Worm (Caenorhabditis elegans) whole organism, L1 larva: ENCODE measurements around the gene lec-12.

Experiments
- C34B4.2 ChIP-seq: sonication (generic microtip); optimal IDR thresholded peaks from 2 replicates; lab custom pipeline; 2017; ENCODE audit warnings: mild to moderate bottlenecking, missing genetic modification characterization, missing compliant biosample characterization
- F16B12.6 ChIP-seq: fragments of 150-350 bp; optimal IDR thresholded peaks from 2 replicates; lab custom pipeline; 2014; ENCODE audit warnings: missing biosample characterization, missing genetic modification characterization
- aha-1 ChIP-seq: fragments of 150-350 bp; optimal IDR thresholded peaks from 2 replicates; lab custom pipeline; 2014; ENCODE audit warnings: missing biosample characterization, missing genetic modification characterization
- ceh-82 ChIP-seq, 3 experiments: fragments of 150-350 bp in 1 of 3; sonication (generic microtip) in 2 of 3; optimal IDR thresholded peaks; 2 replicates each; lab custom pipeline; 2014 to 2017; ENCODE audit warnings: missing biosample characterization in 3 of 3, missing genetic modification characterization in 3 of 3
- dpl-1 ChIP-seq, 3 experiments: fragments of 150-350 bp in 2 of 3; sonication (generic microtip) in 1 of 3; optimal IDR thresholded peaks; 2 replicates each; lab custom pipeline; 2014 to 2017; ENCODE audit warnings: missing biosample characterization in 3 of 3, missing genetic modification characterization in 3 of 3, missing genetic modification reagents in 3 of 3
- dsc-1 ChIP-seq: sonication (generic microtip); optimal IDR thresholded peaks from 2 replicates; lab custom pipeline; 2016; ENCODE audit warnings: mild to moderate bottlenecking, missing genetic modification characterization, missing compliant biosample characterization
- efl-1 ChIP-seq, 4 experiments: fragments of 150-350 bp; optimal IDR thresholded peaks in 3 of 4; peaks in 1 of 4; 1 replicate in 1 of 4; 2 replicates in 3 of 4; lab custom pipeline; 2014; ENCODE audit warnings: missing biosample characterization in 2 of 4, missing genetic modification characterization in 2 of 4, missing genetic modification reagents in 2 of 4
- efl-3 ChIP-seq: fragments of 200-800 bp; sonication (Bioruptor generic); optimal IDR thresholded peaks from 2 replicates; lab custom pipeline; 2018; ENCODE audit warnings: mild to moderate bottlenecking, missing genetic modification characterization, missing compliant biosample characterization
- ets-5 ChIP-seq: fragments of 200-800 bp; sonication (Bioruptor generic); IDR thresholded peaks from 2 replicates; pipeline ENCODE4 v1.3.6; 2022; ENCODE audit warnings: missing genetic modification characterization, missing compliant biosample characterization
- fkh-10 ChIP-seq: sonication (generic microtip); optimal IDR thresholded peaks from 2 replicates; lab custom pipeline; 2017; ENCODE audit warnings: missing biosample characterization, missing genetic modification reagents, missing genetic modification characterization
- fkh-8 ChIP-seq: sonication (generic microtip); optimal IDR thresholded peaks from 2 replicates; lab custom pipeline; 2016; ENCODE audit warnings: mild to moderate bottlenecking, missing genetic modification characterization, missing compliant biosample characterization
- hlh-17 ChIP-seq: fragments of 200-800 bp; sonication (Bioruptor generic); optimal IDR thresholded peaks from 2 replicates; lab custom pipeline; 2018; ENCODE audit warnings: missing genetic modification characterization, mild to moderate bottlenecking, missing compliant biosample characterization, moderate library complexity, borderline replicate concordance
- irx-1 ChIP-seq: sonication (generic microtip); optimal IDR thresholded peaks from 2 replicates; lab custom pipeline; 2016; ENCODE audit warnings: missing genetic modification characterization, missing compliant biosample characterization
- lin-14 ChIP-seq: fragments of 200-800 bp; sonication (Bioruptor generic); optimal IDR thresholded peaks from 2 replicates; lab custom pipeline; 2018; ENCODE audit warnings: mild to moderate bottlenecking, missing genetic modification characterization, moderate library complexity, missing compliant biosample characterization
- lin-35 ChIP-seq, 2 experiments: fragments of 150-350 bp; optimal IDR thresholded peaks; 2 replicates each; lab custom pipeline; 2014; ENCODE audit warnings: missing biosample characterization in 2 of 2, missing genetic modification characterization in 2 of 2, missing genetic modification reagents in 2 of 2
- lsy-2 ChIP-seq, 2 experiments: fragments of 150-350 bp; optimal IDR thresholded peaks; 2 replicates each; lab custom pipeline; 2014; ENCODE audit warnings: missing biosample characterization in 2 of 2, missing genetic modification characterization in 2 of 2
- mdl-1 ChIP-seq, 2 experiments: fragments of 150-350 bp; optimal IDR thresholded peaks; 2 replicates each; lab custom pipeline; 2014 to 2017; ENCODE audit warnings: missing biosample characterization in 2 of 2, missing genetic modification characterization in 2 of 2, inconsistent platforms in 1 of 2
- mep-1 ChIP-seq: fragments of 150-350 bp; optimal IDR thresholded peaks from 2 replicates; lab custom pipeline; 2014; ENCODE audit warnings: missing biosample characterization, missing genetic modification characterization
- nhr-19 ChIP-seq: fragments of 200-800 bp; sonication (Bioruptor generic); conservative IDR thresholded peaks from 2 replicates; pipeline ENCODE4 v1.3.6; 2022; ENCODE audit warnings: missing genetic modification characterization, missing compliant biosample characterization
- nhr-20 ChIP-seq: sonication (generic microtip); optimal IDR thresholded peaks from 2 replicates; lab custom pipeline; 2016; ENCODE audit warnings: mild to moderate bottlenecking, missing genetic modification characterization, missing compliant biosample characterization
- nhr-237 ChIP-seq: fragments of 150-350 bp; optimal IDR thresholded peaks from 2 replicates; lab custom pipeline; 2014; ENCODE audit warnings: missing biosample characterization, missing genetic modification characterization
- nhr-47 ChIP-seq: sonication (generic microtip); optimal IDR thresholded peaks from 2 replicates; lab custom pipeline; 2016; ENCODE audit warnings: mild to moderate bottlenecking, missing genetic modification characterization, moderate library complexity, missing compliant biosample characterization
- nhr-71 ChIP-seq: sonication (generic microtip); optimal IDR thresholded peaks from 2 replicates; lab custom pipeline; 2016; ENCODE audit warnings: mild to moderate bottlenecking, missing genetic modification characterization, moderate library complexity, missing compliant biosample characterization
- nhr-76 ChIP-seq: sonication (generic microtip); optimal IDR thresholded peaks from 2 replicates; lab custom pipeline; 2017; ENCODE audit warnings: missing biosample characterization, missing genetic modification characterization
- nhr-84 ChIP-seq: sonication (generic microtip); optimal IDR thresholded peaks from 2 replicates; lab custom pipeline; 2017; ENCODE audit warnings: missing biosample characterization, missing genetic modification characterization
- nhr-85 ChIP-seq: sonication (generic microtip); peaks from one replicate; lab custom pipeline; 2016; ENCODE audit warnings: missing genetic modification characterization, inconsistent platforms, missing compliant biosample characterization
- nhr-90 ChIP-seq: sonication (generic microtip); optimal IDR thresholded peaks from 2 replicates; lab custom pipeline; 2016; ENCODE audit warnings: mild to moderate bottlenecking, missing genetic modification characterization, missing compliant biosample characterization; ENCODE audit not compliant: poor library complexity
- pqm-1 ChIP-seq: sonication (generic microtip); optimal IDR thresholded peaks from 3 replicates; lab custom pipeline; 2017; ENCODE audit warnings: missing biosample characterization, missing genetic modification characterization
- rnt-1 ChIP-seq: sonication (generic microtip); optimal IDR thresholded peaks from 2 replicates; lab custom pipeline; 2016; ENCODE audit warnings: mild to moderate bottlenecking, missing genetic modification characterization, moderate library complexity, missing compliant biosample characterization
- skn-1 ChIP-seq: fragments of 150-350 bp; optimal IDR thresholded peaks from 2 replicates; lab custom pipeline; 2014; ENCODE audit warnings: missing biosample characterization, missing genetic modification characterization
- snu-23 ChIP-seq: sonication (generic microtip); optimal IDR thresholded peaks from 2 replicates; lab custom pipeline; 2016; ENCODE audit warnings: missing genetic modification characterization, missing compliant biosample characterization
- sptf-1 ChIP-seq: fragments of 150-350 bp; optimal IDR thresholded peaks from 2 replicates; lab custom pipeline; 2014; ENCODE audit warnings: missing biosample characterization, missing genetic modification characterization
- sup-37 ChIP-seq: fragments of 200-800 bp; sonication (Bioruptor generic); optimal IDR thresholded peaks from 2 replicates; lab custom pipeline; 2018; ENCODE audit warnings: mild to moderate bottlenecking, missing genetic modification characterization, missing compliant biosample characterization
- swsn-7 ChIP-seq: sonication (generic microtip); optimal IDR thresholded peaks from 2 replicates; lab custom pipeline; 2016; ENCODE audit warnings: missing genetic modification characterization, missing compliant biosample characterization
- tbx-2 ChIP-seq: sonication (generic microtip); optimal IDR thresholded peaks from 2 replicates; lab custom pipeline; 2016; ENCODE audit warnings: missing genetic modification characterization, missing compliant biosample characterization
- unc-130 ChIP-seq: fragments of 150-350 bp; optimal IDR thresholded peaks from 2 replicates; lab custom pipeline; 2017; ENCODE audit warnings: missing biosample characterization, missing genetic modification characterization, inconsistent platforms
- unc-30 ChIP-seq: sonication (generic microtip); optimal IDR thresholded peaks from 2 replicates; lab custom pipeline; 2017; ENCODE audit warnings: missing biosample characterization, missing genetic modification characterization
- zip-4 ChIP-seq: fragments of 200-800 bp; sonication (Bioruptor generic); optimal IDR thresholded peaks from 2 replicates; lab custom pipeline; 2018; ENCODE audit warnings: mild to moderate bottlenecking, missing genetic modification characterization, moderate library complexity, missing compliant biosample characterization

The lec-12 gene

DNA sequence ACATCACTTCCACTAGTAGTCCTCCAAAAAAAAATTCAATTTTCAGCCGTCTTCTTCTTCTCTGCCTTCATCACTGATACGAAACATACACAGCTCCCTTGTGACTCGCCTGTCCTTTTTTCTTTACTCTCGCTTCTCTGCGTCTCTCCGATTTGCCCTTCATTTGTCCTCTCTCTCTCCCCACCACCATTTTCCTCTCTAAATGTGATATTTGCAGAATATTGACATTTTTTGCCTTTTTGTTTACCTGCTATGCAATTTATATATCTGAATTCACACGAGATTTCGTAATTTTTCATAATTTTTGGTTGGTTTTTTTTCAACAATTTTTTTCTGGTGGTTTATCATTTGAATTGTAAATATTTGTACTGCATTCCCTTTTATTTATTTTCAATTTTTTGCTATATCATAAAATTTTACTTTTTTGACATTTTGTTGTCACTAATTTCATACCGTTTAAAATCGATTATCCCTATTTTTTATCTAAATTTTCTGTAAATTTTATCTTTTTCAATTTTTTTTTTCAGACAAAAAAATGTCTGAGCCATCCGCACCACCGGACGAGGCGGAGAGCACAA is at the start of gene lec-12:
lec-12 (plus strand) TSS at position 528 of the 578 bp plus-strand sequence.
- peak; percentile 16 for TF ChIP-seq nhr-47 (tag; lab: Kevin White, UChicago)
- TF ChIP-seq skn-1 (tag; lab: Kevin White, UChicago), result peak; percentile 11
- TF ChIP-seq nhr-20, result peak; percentile 24
- peak; percentile 8 for TF ChIP-seq fkh-8 (tag; lab: Kevin White, UChicago)
- no peak for TF ChIP-seq C34B4.2 (tag; lab: Kevin White, UChicago)
- TF ChIP-seq fkh-10, result no peak
- peak; percentile 14 for TF ChIP-seq irx-1
- TF ChIP-seq lsy-2 (tag; optimal IDR thresholded peaks at IDR 0.05; lab: Kevin White, UChicago), result peak in 1 of 2 experiments; percentile 10
- TF ChIP-seq nhr-71 (tag; lab: Kevin White, UChicago), result peak; percentile 25
- peak; percentile 15 for TF ChIP-seq mep-1 (tag; lab: Kevin White, UChicago)
- TF ChIP-seq snu-23 (GFP tag; lab: Kevin White, UChicago), result peak; percentile 21
- TF ChIP-seq zip-4 (GFP tag; lab: Kevin White, UChicago), result no peak
- TF ChIP-seq efl-1 (optimal IDR thresholded peaks at IDR 0.05; lab: Kevin White, UChicago), result no peak
- TF ChIP-seq efl-1 (GFP tag; optimal IDR thresholded peaks at IDR 0.05 in 1 of 2; lab: Kevin White, UChicago), result peak in 1 of 2 experiments; percentile 8

DNA sequence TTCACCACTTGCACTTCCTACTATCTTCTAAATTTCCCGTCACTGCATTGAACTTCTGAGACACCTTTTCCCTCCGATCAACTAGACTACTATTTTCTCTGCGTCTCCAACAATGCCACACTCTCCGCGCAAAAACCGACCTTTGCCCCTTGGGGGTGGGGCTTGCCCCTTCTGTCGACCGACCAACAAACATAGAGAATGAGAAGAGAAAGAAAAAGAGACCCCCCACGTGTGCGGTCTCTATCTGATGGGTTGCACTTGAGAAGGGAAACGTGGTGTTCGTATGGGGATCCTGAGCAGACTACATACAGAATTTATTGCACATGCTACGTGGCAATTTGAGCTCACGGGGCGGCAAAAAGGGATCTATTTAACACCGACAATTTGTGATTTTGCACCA is 49.0 kb upstream of the lec-12 start:
- TF ChIP-seq nhr-237 (tag; lab: Kevin White, UChicago) (no peak), ceh-82 (tag; optimal IDR thresholded peaks at IDR 0.05; lab: Kevin White, UChicago) (peak in 1 of 3 experiments; percentile 14), dsc-1 (peak; percentile 58), lin-35 (GFP tag; optimal IDR thresholded peaks at IDR 0.05; lab: Kevin White, UChicago) (peak in 1 of 2 experiments; percentile 40), hlh-17 (GFP tag; lab: Kevin White, UChicago) (no peak), efl-3 (GFP tag; lab: Kevin White, UChicago) (no peak), swsn-7 (tag; lab: Kevin White, UChicago) (peak; percentile 16), sptf-1 (tag; lab: Kevin White, UChicago) (no peak), pqm-1 (tag; lab: Kevin White, UChicago) (no peak), aha-1 (tag; lab: Kevin White, UChicago) (no peak), nhr-20 (peak; percentile 69), tbx-2 (tag; lab: Kevin White, UChicago) (peak; percentile 31), unc-30 (tag; lab: Kevin White, UChicago) (no peak), rnt-1 (peak; percentile 18), efl-1 (optimal IDR thresholded peaks at IDR 0.05; lab: Kevin White, UChicago) (peak; percentile 20 to 50), efl-1 (GFP tag; optimal IDR thresholded peaks at IDR 0.05 in 1 of 2; lab: Kevin White, UChicago) (peak; percentile 26 to 93), dpl-1 (GFP tag; optimal IDR thresholded peaks at IDR 0.05; lab: Kevin White, UChicago) (peak in 2 of 3 experiments; percentile 22 to 35), nhr-19 (GFP tag; lab: Robert Waterston, UW) (peak; percentile 13; the same call in 1 of the 2 replicates), nhr-90 (peak; percentile 33), nhr-85 (peak; percentile 72), nhr-76 (no peak), mdl-1 (tag; optimal IDR thresholded peaks at IDR 0.05; lab: Kevin White, UChicago) (peak in 1 of 2 experiments; percentile 77), nhr-71 (tag; lab: Kevin White, UChicago) (peak; percentile 62), ets-5 (no peak), F16B12.6 (tag; lab: Kevin White, UChicago) (no peak), lin-14 (GFP tag; lab: Kevin White, UChicago) (peak; percentile 73), nhr-84 (no peak), sup-37 (GFP tag; lab: Kevin White, UChicago) (no peak), unc-130 (tag; lab: Kevin White, UChicago) (no peak), nhr-47 (tag; lab: Kevin White, UChicago) (peak; percentile 26), snu-23 (GFP tag; lab: Kevin White, UChicago) (peak; percentile 33)
